Worm (Caenorhabditis elegans): Measurements from ENCODE around the gene F18A1.7.

F18A1.7 gene

ce11 chrII:7670039-7670438, 6.5 kb upstream of the F18A1.7 start:
- TF ChIP-seq ctbp-1 (GFP tag; IDR thresholded peaks at IDR 0.05) (no peak), ceh-28 (tag; optimal IDR thresholded peaks at IDR 0.05) (peak; percentile 80)

DNA sequence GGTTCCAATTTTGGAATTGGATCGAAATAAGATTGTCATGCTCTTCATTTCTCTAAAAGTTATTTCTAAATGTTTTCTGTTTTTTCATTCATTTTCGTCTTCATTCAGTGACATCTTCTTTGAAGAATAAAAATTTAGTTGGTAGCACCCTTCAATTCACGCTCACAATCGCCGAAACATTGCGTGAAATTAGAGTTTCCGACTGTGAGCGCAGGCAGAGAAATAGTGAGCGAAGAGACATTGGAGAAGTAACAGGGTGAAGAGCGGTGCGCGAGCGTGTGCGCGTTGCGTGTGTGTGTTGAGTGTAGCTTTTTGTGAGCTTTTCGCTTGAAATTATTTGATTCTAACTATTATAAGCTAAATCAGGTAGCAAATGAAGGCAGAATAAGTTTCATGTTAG, 5.9 kb upstream of the F18A1.7 start:
- TF ChIP-seq lin-15B (tag; optimal IDR thresholded peaks at IDR 0.05) (no peak), dmd-9 (GFP tag; IDR thresholded peaks at IDR 0.05) (no peak), arid-1 (GFP tag; conservative IDR thresholded peaks at IDR 0.05) (no peak), mdl-1 (tag; optimal IDR thresholded peaks at IDR 0.05) (peak in 1 of 2 experiments; percentile 34), nhr-11 (tag; optimal IDR thresholded peaks at IDR 0.05) (no peak), attf-4 (tag; optimal IDR thresholded peaks at IDR 0.05) (no peak), madf-9 (GFP tag; conservative IDR thresholded peaks at IDR 0.05) (no peak), hmg-1.1 (GFP tag; IDR thresholded peaks at IDR 0.05) (peak; percentile 52), lin-38 (GFP tag; IDR thresholded peaks at IDR 0.05) (no peak), ceh-32 (tag; optimal IDR thresholded peaks at IDR 0.05; ENCODE audit: poor library complexity) (no peak), zfp-3 (GFP tag; conservative IDR thresholded peaks at IDR 0.05) (no peak), jun-1 (tag; optimal IDR thresholded peaks at IDR 0.05) (no peak), nhr-237 (tag; optimal IDR thresholded peaks at IDR 0.05) (no peak), R02D3.7 (tag; optimal IDR thresholded peaks at IDR 0.05) (no peak), ama-1 (optimal IDR thresholded peaks at IDR 0.05) (no peak), cey-2 (tag; optimal IDR thresholded peaks at IDR 0.05; ENCODE audit: borderline replicate concordance, insufficient read depth) (no peak), D1046.2 (GFP tag; IDR thresholded peaks at IDR 0.05) (no peak), zip-2 (tag; optimal IDR thresholded peaks at IDR 0.05) (no peak), snpc-4 (tag; optimal IDR thresholded peaks at IDR 0.05) (no peak), ceh-28 (tag; optimal IDR thresholded peaks at IDR 0.05) (no peak), snpc-1.2 (GFP tag; IDR thresholded peaks at IDR 0.05) (no peak), dmd-6 (GFP tag; IDR thresholded peaks at IDR 0.05) (no peak; the same call in 1 of the 2 replicates), tag-97 (GFP tag; IDR thresholded peaks at IDR 0.05) (no peak), ceh-44 (GFP tag; IDR thresholded peaks at IDR 0.05) (no peak), nhr-28 (tag; optimal IDR thresholded peaks at IDR 0.05) (peak; percentile 57), pha-4 (GFP tag; IDR thresholded peaks at IDR 0.05) (no peak), pha-4 (tag; optimal IDR thresholded peaks at IDR 0.05) (no peak), saeg-2 (GFP tag; IDR thresholded peaks at IDR 0.05) (no peak), pqm-1 (tag; optimal IDR thresholded peaks at IDR 0.05) (no peak), daf-19 (GFP tag; conservative IDR thresholded peaks at IDR 0.05) (no peak), nhr-6 (tag; optimal IDR thresholded peaks at IDR 0.05) (peak; percentile 31), egl-27 (tag; optimal IDR thresholded peaks at IDR 0.05) (no peak), unc-130 (GFP tag; optimal IDR thresholded peaks at IDR 0.05) (no peak), lin-29 (GFP tag; IDR thresholded peaks at IDR 0.05) (no peak), gei-8 (GFP tag; optimal IDR thresholded peaks at IDR 0.05) (no peak), lim-7 (GFP tag; IDR thresholded peaks at IDR 0.05) (no peak), vab-7 (GFP tag; IDR thresholded peaks at IDR 0.05) (no peak), hlh-30 (tag; optimal IDR thresholded peaks at IDR 0.05; ENCODE audit: insufficient read depth) (peak; percentile 38), zip-11 (GFP tag; IDR thresholded peaks at IDR 0.05) (no peak), ces-1 (GFP tag; optimal IDR thresholded peaks at IDR 0.05) (no peak), ZK546.5 (tag; optimal IDR thresholded peaks at IDR 0.05) (no peak), nhr-111 (GFP tag; optimal IDR thresholded peaks at IDR 0.05) (no peak), daf-12 (tag; optimal IDR thresholded peaks at IDR 0.05) (no peak), lin-13 (GFP tag; optimal IDR thresholded peaks at IDR 0.05) (peak; percentile 53), F44E2.7 (GFP tag; IDR thresholded peaks at IDR 0.05) (no peak), nhr-76 (tag; optimal IDR thresholded peaks at IDR 0.05) (no peak), daf-16 (GFP tag; optimal IDR thresholded peaks at IDR 0.05) (no peak), daf-16 (tag; optimal IDR thresholded peaks at IDR 0.05) (peak; percentile 23), skn-1 (tag; optimal IDR thresholded peaks at IDR 0.05) (no peak), sdz-12 (GFP tag; optimal IDR thresholded peaks at IDR 0.05) (no peak)

Data from whole organism, L4 larva.